Fruit fly (Drosophila melanogaster): ENCODE data around the gene Ucp4B.

Ucp4B gene

dm6 chr2L:5980862-5981432, 11.3 kb downstream of the Ucp4B start, which contains the start of gene chic:
TSS of gene chic (minus strand) at chr2L:5981018.
- TF ChIP-seq ttk (optimal IDR thresholded peaks at IDR 0.05) (no peak), insv (optimal IDR thresholded peaks at IDR 0.05) (no peak), Myc (optimal IDR thresholded peaks at IDR 0.05) (no peak), Sin3A (optimal IDR thresholded peaks at IDR 0.05) (no peak), psq (optimal IDR thresholded peaks at IDR 0.05) (no peak), h (optimal IDR thresholded peaks at IDR 0.05) (no peak)

- TF ChIP-seq h (optimal IDR thresholded peaks at IDR 0.05): no peak
- TF ChIP-seq insv (optimal IDR thresholded peaks at IDR 0.05): no peak
- no peak for TF ChIP-seq Myc (optimal IDR thresholded peaks at IDR 0.05)
- no peak for TF ChIP-seq Sin3A (optimal IDR thresholded peaks at IDR 0.05)
- no peak for TF ChIP-seq ttk (optimal IDR thresholded peaks at IDR 0.05)
Observed at dm6 chr2L:5981433-5982333, 12.0 kb downstream of the Ucp4B start, which contains the start of gene eIF4A. TSS of gene eIF4A (plus strand) at chr2L:5981764.

dm6 chr2L:5982334-5982987, 12.8 kb downstream of the Ucp4B start:
- TF ChIP-seq h (optimal IDR thresholded peaks at IDR 0.05) (no peak), Myc (optimal IDR thresholded peaks at IDR 0.05) (no peak), ttk (optimal IDR thresholded peaks at IDR 0.05) (no peak), psq (optimal IDR thresholded peaks at IDR 0.05) (no peak), insv (optimal IDR thresholded peaks at IDR 0.05) (no peak), Sin3A (optimal IDR thresholded peaks at IDR 0.05) (no peak)

dm6 chr2L:5983236-5983635, 13.6 kb downstream of the Ucp4B start:
- TF ChIP-seq insv (optimal IDR thresholded peaks at IDR 0.05) (no peak), Sin3A (optimal IDR thresholded peaks at IDR 0.05) (no peak), h (optimal IDR thresholded peaks at IDR 0.05) (no peak), psq (optimal IDR thresholded peaks at IDR 0.05) (no peak), ttk (optimal IDR thresholded peaks at IDR 0.05) (no peak), Myc (optimal IDR thresholded peaks at IDR 0.05) (no peak)

- TF ChIP-seq Sin3A (optimal IDR thresholded peaks at IDR 0.05): no peak
- no peak for TF ChIP-seq h (optimal IDR thresholded peaks at IDR 0.05)
- no peak for TF ChIP-seq Myc (optimal IDR thresholded peaks at IDR 0.05)
- TF ChIP-seq ttk (optimal IDR thresholded peaks at IDR 0.05): no peak
- TF ChIP-seq psq (optimal IDR thresholded peaks at IDR 0.05): no peak
- TF ChIP-seq insv (optimal IDR thresholded peaks at IDR 0.05): no peak
Observed at dm6 chr2L:5986094-5986493, 16.4 kb downstream of the Ucp4B start, which contains the start of gene ifc. TSS of gene ifc (plus strand) at chr2L:5986348.

dm6 chr2L:5986940-5987339, 17.3 kb downstream of the Ucp4B start:
- no peak for TF ChIP-seq insv (optimal IDR thresholded peaks at IDR 0.05)
- no peak for TF ChIP-seq ttk (optimal IDR thresholded peaks at IDR 0.05)
- no peak for TF ChIP-seq h (optimal IDR thresholded peaks at IDR 0.05)
- no peak for TF ChIP-seq psq (optimal IDR thresholded peaks at IDR 0.05)
- TF ChIP-seq Myc (optimal IDR thresholded peaks at IDR 0.05): no peak
- TF ChIP-seq Sin3A (optimal IDR thresholded peaks at IDR 0.05): no peak

- TF ChIP-seq Sin3A (optimal IDR thresholded peaks at IDR 0.05) (no peak), h (optimal IDR thresholded peaks at IDR 0.05) (no peak), insv (optimal IDR thresholded peaks at IDR 0.05) (no peak), ttk (optimal IDR thresholded peaks at IDR 0.05) (no peak), psq (optimal IDR thresholded peaks at IDR 0.05) (no peak), Myc (optimal IDR thresholded peaks at IDR 0.05) (no peak)
Observed at dm6 chr2L:5988115-5989092, 18.7 kb downstream of the Ucp4B start.

dm6 chr2L:5990447-5990846, 20.8 kb downstream of the Ucp4B start:
- TF ChIP-seq Sin3A (optimal IDR thresholded peaks at IDR 0.05): no peak
- no peak for TF ChIP-seq psq (optimal IDR thresholded peaks at IDR 0.05)
- TF ChIP-seq insv (optimal IDR thresholded peaks at IDR 0.05): no peak
- no peak for TF ChIP-seq ttk (optimal IDR thresholded peaks at IDR 0.05)
- no peak for TF ChIP-seq h (optimal IDR thresholded peaks at IDR 0.05)
- TF ChIP-seq Myc (optimal IDR thresholded peaks at IDR 0.05): no peak

- TF ChIP-seq insv (optimal IDR thresholded peaks at IDR 0.05) (no peak), Myc (optimal IDR thresholded peaks at IDR 0.05) (no peak), psq (optimal IDR thresholded peaks at IDR 0.05) (no peak), Sin3A (optimal IDR thresholded peaks at IDR 0.05) (no peak), ttk (optimal IDR thresholded peaks at IDR 0.05) (no peak), h (optimal IDR thresholded peaks at IDR 0.05) (no peak)
Observed at dm6 chr2L:5997609-5998229, 28.1 kb downstream of the Ucp4B start.

- no peak for TF ChIP-seq psq (optimal IDR thresholded peaks at IDR 0.05)
- TF ChIP-seq insv (optimal IDR thresholded peaks at IDR 0.05): no peak
- TF ChIP-seq ttk (optimal IDR thresholded peaks at IDR 0.05): no peak
- no peak for TF ChIP-seq Sin3A (optimal IDR thresholded peaks at IDR 0.05)
- TF ChIP-seq h (optimal IDR thresholded peaks at IDR 0.05): no peak
- no peak for TF ChIP-seq Myc (optimal IDR thresholded peaks at IDR 0.05)
Observed at dm6 chr2L:5998383-5998782, 28.7 kb downstream of the Ucp4B start.
